Fruit fly (Drosophila melanogaster) whole organism, embryonic: ENCODE results near the gene CG13454.

Experiments used
- Atf6 ChIP-seq: fragments of 200-800 bp; sonication (Bioruptor generic); IDR thresholded peaks from 2 replicates; pipeline ENCODE4 v1.3.6; 2022; ENCODE audit warnings: missing biosample characterization, missing genetic modification characterization
- B-H2 ChIP-seq: fragments of 200-800 bp; sonication (Bioruptor generic); optimal IDR thresholded peaks from 2 replicates; lab custom pipeline; 2018; ENCODE audit warnings: missing biosample characterization, mild to moderate bottlenecking, missing genetic modification characterization
- Bteb2 ChIP-seq: fragments of 200-800 bp; sonication (Bioruptor generic); optimal IDR thresholded peaks from 2 replicates; lab custom pipeline; 2016; ENCODE audit warnings: missing biosample characterization, missing genetic modification characterization
- CG10321 ChIP-seq: fragments of 200-800 bp; sonication (Bioruptor generic); IDR thresholded peaks from 2 replicates; pipeline ENCODE4 v1.3.6; 2022; ENCODE audit warnings: missing biosample characterization, missing genetic modification characterization
- CG10979 ChIP-seq: fragments of 200-800 bp; sonication (Bioruptor generic); optimal IDR thresholded peaks from 2 replicates; lab custom pipeline; 2018; ENCODE audit warnings: missing biosample characterization, mild to moderate bottlenecking, missing genetic modification characterization, moderate library complexity
- CG11456 ChIP-seq: fragments of 200-800 bp; sonication (Bioruptor generic); IDR thresholded peaks from 3 replicates; pipeline ENCODE4 v1.3.6; 2022; ENCODE audit warnings: missing biosample characterization, missing genetic modification characterization
- CG1233 ChIP-seq: fragments of 200-800 bp; sonication (Bioruptor generic); optimal IDR thresholded peaks from 4 replicates; lab custom pipeline; 2018; ENCODE audit warnings: missing biosample characterization, mild to moderate bottlenecking, missing genetic modification characterization
- CG16815 ChIP-seq: fragments of 200-800 bp; sonication (Bioruptor generic); optimal IDR thresholded peaks from 3 replicates; lab custom pipeline; 2017; ENCODE audit warnings: missing biosample characterization, mild to moderate bottlenecking, missing genetic modification characterization
- CG1792 ChIP-seq: fragments of 200-800 bp; sonication (Bioruptor generic); optimal IDR thresholded peaks from 2 replicates; lab custom pipeline; 2016; ENCODE audit warnings: missing biosample characterization, missing genetic modification characterization
- CG18764 ChIP-seq: fragments of 200-800 bp; sonication (Bioruptor generic); optimal IDR thresholded peaks from 3 replicates; lab custom pipeline; 2016; ENCODE audit warnings: missing biosample characterization, missing genetic modification characterization
- CG3281 ChIP-seq: fragments of 200-800 bp; sonication (Bioruptor generic); optimal IDR thresholded peaks from 3 replicates; lab custom pipeline; 2017; ENCODE audit warnings: missing biosample characterization, mild to moderate bottlenecking, missing genetic modification characterization
- CG34376 ChIP-seq: fragments of 200-800 bp; sonication (Bioruptor generic); optimal IDR thresholded peaks from 2 replicates; lab custom pipeline; 2018; ENCODE audit warnings: missing biosample characterization, mild to moderate bottlenecking, missing genetic modification characterization
- CG4404 ChIP-seq: fragments of 200-800 bp; sonication (Bioruptor generic); IDR thresholded peaks from 2 replicates; pipeline ENCODE4 v1.3.6; 2022; ENCODE audit warnings: missing biosample characterization, missing genetic modification characterization
- CG5180 ChIP-seq: fragments of 200-800 bp; sonication (Bioruptor generic); optimal IDR thresholded peaks from 3 replicates; lab custom pipeline; 2017; ENCODE audit warnings: missing biosample characterization, missing genetic modification characterization, mild to moderate bottlenecking, moderate library complexity, missing genetic modification reagents
- CG6175 ChIP-seq: fragments of 200-800 bp; sonication (Bioruptor generic); IDR thresholded peaks from 3 replicates; pipeline ENCODE4 v1.3.6; 2022; ENCODE audit warnings: missing biosample characterization, missing genetic modification characterization
- CG6254 ChIP-seq: fragments of 200-800 bp; sonication (Bioruptor generic); optimal IDR thresholded peaks from 3 replicates; lab custom pipeline; 2017; ENCODE audit warnings: mild to moderate bottlenecking, missing biosample characterization, missing genetic modification reagents, missing genetic modification characterization
- CG7357 ChIP-seq: fragments of 200-800 bp; sonication (Bioruptor generic); IDR thresholded peaks from 3 replicates; pipeline ENCODE4 v1.3.6; 2022; ENCODE audit warnings: missing biosample characterization, missing genetic modification characterization
- CG7556 ChIP-seq: fragments of 200-800 bp; sonication (Bioruptor generic); optimal IDR thresholded peaks from 2 replicates; lab custom pipeline; 2017; ENCODE audit warnings: missing biosample characterization, mild to moderate bottlenecking, missing genetic modification characterization
- CG8290 ChIP-seq, 3 experiments: fragments of 200-800 bp; sonication (Bioruptor generic); optimal IDR thresholded peaks; 2 replicates each; lab custom pipeline; 2016 to 2019; ENCODE audit warnings: missing biosample characterization in 3 of 3, missing genetic modification characterization in 3 of 3, mild to moderate bottlenecking in 2 of 3, moderate library complexity in 1 of 3
- CG8388 ChIP-seq: fragments of 200-800 bp; sonication (Bioruptor generic); optimal IDR thresholded peaks from 2 replicates; lab custom pipeline; 2019; ENCODE audit warnings: missing biosample characterization, mild to moderate bottlenecking, missing genetic modification characterization, moderate library complexity
- CG8765 ChIP-seq: fragments of 200-800 bp; sonication (Bioruptor generic); IDR thresholded peaks from 2 replicates; pipeline ENCODE4 v1.3.6; 2022; ENCODE audit warnings: missing biosample characterization, missing genetic modification characterization
- CoRest ChIP-seq: fragments of 200-800 bp; sonication (Bioruptor generic); optimal IDR thresholded peaks from 3 replicates; lab custom pipeline; 2018; ENCODE audit warnings: missing biosample characterization, mild to moderate bottlenecking, missing genetic modification characterization, moderate library complexity
- Dbx ChIP-seq: fragments of 200-800 bp; sonication (Bioruptor generic); IDR thresholded peaks from 3 replicates; pipeline ENCODE4 v1.3.6; 2022; ENCODE audit warnings: missing biosample characterization, missing genetic modification characterization
- Hand ChIP-seq: fragments of 200-800 bp; sonication (Bioruptor generic); optimal IDR thresholded peaks from 2 replicates; lab custom pipeline; 2017; ENCODE audit warnings: mild to moderate bottlenecking, missing biosample characterization, missing genetic modification reagents, missing genetic modification characterization
- Lpt ChIP-seq: fragments of >200 bp; optimal IDR thresholded peaks from 2 replicates; lab custom pipeline; 2018; ENCODE audit warnings: missing biosample characterization, missing genetic modification characterization
- NK7.1 ChIP-seq: fragments of 200-800 bp; sonication (Bioruptor generic); optimal IDR thresholded peaks from 3 replicates; lab custom pipeline; 2016; ENCODE audit warnings: missing biosample characterization, missing genetic modification characterization
- Oli ChIP-seq: fragments of 200-800 bp; sonication (Bioruptor generic); optimal IDR thresholded peaks from 2 replicates; lab custom pipeline; 2018; ENCODE audit warnings: missing biosample characterization, mild to moderate bottlenecking, missing genetic modification characterization, moderate library complexity
- Pdp1 ChIP-seq, 2 experiments: fragments of 200-800 bp; sonication (Bioruptor generic); optimal IDR thresholded peaks; 3 replicates each; lab custom pipeline; 2016; ENCODE audit warnings: missing biosample characterization in 2 of 2, missing genetic modification characterization in 2 of 2, mild to moderate bottlenecking in 1 of 2, moderate library complexity in 1 of 2
- bab2 ChIP-seq: fragments of 200-800 bp; sonication (Bioruptor generic); optimal IDR thresholded peaks from 2 replicates; lab custom pipeline; 2016; ENCODE audit warnings: missing biosample characterization, missing genetic modification characterization
- chm ChIP-seq: fragments of 200-800 bp; sonication (Bioruptor generic); IDR thresholded peaks from 2 replicates; pipeline ENCODE4 v1.3.6; 2022; ENCODE audit warnings: missing biosample characterization, missing genetic modification characterization
- crc ChIP-seq: fragments of 200-800 bp; sonication (Bioruptor generic); optimal IDR thresholded peaks from 2 replicates; lab custom pipeline; 2016; ENCODE audit warnings: missing biosample characterization, missing genetic modification characterization
- crol ChIP-seq: fragments of 200-800 bp; sonication (Bioruptor generic); IDR thresholded peaks from 2 replicates; pipeline ENCODE4 v1.3.6; 2022; ENCODE audit warnings: missing biosample characterization, missing genetic modification characterization
- emc ChIP-seq: fragments of 200-800 bp; sonication (Bioruptor generic); optimal IDR thresholded peaks from 2 replicates; lab custom pipeline; 2016; ENCODE audit warnings: missing biosample characterization, missing genetic modification characterization
- fu2 ChIP-seq: fragments of 200-800 bp; sonication (Bioruptor generic); optimal IDR thresholded peaks from 2 replicates; lab custom pipeline; 2016; ENCODE audit warnings: missing biosample characterization, missing genetic modification characterization
- gsb ChIP-seq: fragments of 200-800 bp; sonication (Bioruptor generic); IDR thresholded peaks from 2 replicates; pipeline ENCODE4 v1.3.6; 2022; ENCODE audit warnings: missing biosample characterization, missing genetic modification characterization
- lmd ChIP-seq: fragments of 200-800 bp; sonication (Bioruptor generic); IDR thresholded peaks from 2 replicates; pipeline ENCODE4 v1.3.6; 2022; ENCODE audit warnings: missing biosample characterization, missing genetic modification characterization
- maf-S ChIP-seq: fragments of 200-800 bp; sonication (Bioruptor generic); optimal IDR thresholded peaks from 2 replicates; lab custom pipeline; 2016; ENCODE audit warnings: missing biosample characterization, missing genetic modification characterization
- pan ChIP-seq, 4 experiments: fragments of >200 bp in 3 of 4; fragments of 200-800 bp in 1 of 4; sonication (Bioruptor generic) in 1 of 4; optimal IDR thresholded peaks in 3 of 4; IDR thresholded peaks in 1 of 4; 2 replicates each; pipeline versions ENCODE4 v1.3.6 to Lab custom; 2017 to 2022; ENCODE audit warnings: missing biosample characterization in 2 of 4, missing genetic modification characterization in 2 of 4, mixed read lengths in 1 of 4
- pb ChIP-seq: fragments of 200-800 bp; sonication (Bioruptor generic); optimal IDR thresholded peaks from 3 replicates; lab custom pipeline; 2016; ENCODE audit warnings: missing biosample characterization, missing genetic modification characterization
- pho ChIP-seq: fragments of 200-800 bp; sonication (Bioruptor generic); optimal IDR thresholded peaks from 2 replicates; lab custom pipeline; 2016; ENCODE audit warnings: missing biosample characterization, missing genetic modification characterization
- prd ChIP-seq, 3 experiments: fragments of >200 bp in 2 of 3; fragments of 200-800 bp in 1 of 3; sonication (Bioruptor generic) in 1 of 3; optimal IDR thresholded peaks in 2 of 3; IDR thresholded peaks in 1 of 3; 2 replicates in 2 of 3; 3 replicates in 1 of 3; pipeline versions ENCODE4 v1.3.6 to Lab custom; 2017 to 2022; ENCODE audit warnings: missing biosample characterization in 1 of 3, missing genetic modification characterization in 1 of 3
- sd ChIP-seq: fragments of 200-800 bp; sonication (Bioruptor generic); optimal IDR thresholded peaks from 3 replicates; lab custom pipeline; 2018; ENCODE audit warnings: missing biosample characterization, mild to moderate bottlenecking, missing genetic modification characterization, moderate library complexity
- seq ChIP-seq: fragments of 200-800 bp; sonication (Bioruptor generic); IDR thresholded peaks from 2 replicates; pipeline ENCODE4 v1.3.6; 2022; ENCODE audit warnings: missing biosample characterization, missing genetic modification characterization
- sim ChIP-seq: fragments of 200-800 bp; sonication (Bioruptor generic); IDR thresholded peaks from 2 replicates; pipeline ENCODE4 v1.3.6; 2022; ENCODE audit warnings: missing biosample characterization, missing genetic modification characterization
- slp2 ChIP-seq: fragments of 200-800 bp; sonication (Bioruptor generic); optimal IDR thresholded peaks from 2 replicates; lab custom pipeline; 2016; ENCODE audit warnings: missing biosample characterization, missing genetic modification characterization
- sob ChIP-seq: fragments of 200-800 bp; sonication (Bioruptor generic); IDR thresholded peaks from 2 replicates; pipeline ENCODE4 v1.3.6; 2022; ENCODE audit warnings: missing biosample characterization, missing genetic modification characterization
- sug ChIP-seq: fragments of 200-800 bp; optimal IDR thresholded peaks from 2 replicates; lab custom pipeline; 2019; ENCODE audit warnings: missing biosample characterization, mild to moderate bottlenecking, missing genetic modification characterization, moderate library complexity
- trh ChIP-seq: fragments of 200-800 bp; sonication (Bioruptor generic); optimal IDR thresholded peaks from 2 replicates; lab custom pipeline; 2016; ENCODE audit warnings: missing biosample characterization, missing genetic modification characterization
- zfh2 ChIP-seq: fragments of 200-800 bp; sonication (Bioruptor generic); optimal IDR thresholded peaks from 2 replicates; lab custom pipeline; 2016; ENCODE audit warnings: missing biosample characterization, missing genetic modification characterization

The CG13454 gene

dm6 chr3L:15566484-15566955, 49.7 kb upstream of the CG13454 start (continued):
- TF ChIP-seq sim: 0 out of 2 replicates have a peak, but pooled peaks have one; percentile 36
- peak; percentile 68 for TF ChIP-seq CG7556 (GFP tag; lab: Kevin White, UChicago)
- no peak for TF ChIP-seq crc (GFP tag; lab: Kevin White, UChicago)
- TF ChIP-seq bab2 (GFP tag; lab: Kevin White, UChicago): peak; percentile 74
- TF ChIP-seq CG10979: peak; percentile 44
- 0 out of 2 replicates have a peak, but pooled peaks have one; percentile 22 for TF ChIP-seq CG10321 (GFP tag; lab: Robert Waterston, UW)
- TF ChIP-seq maf-S: peak; percentile 44
- TF ChIP-seq fu2 (GFP tag; lab: Kevin White, UChicago): peak; percentile 20
- peak; percentile 77 for TF ChIP-seq Atf6 (GFP tag; lab: Robert Waterston, UW)
- peak; percentile 63 for TF ChIP-seq CG8388 (GFP tag; lab: Kevin White, UChicago)
- peak; percentile 71 for TF ChIP-seq CG5180
- peak; percentile 72 for TF ChIP-seq crol
- peak; percentile 70; the same call in 1 of the 2 replicates for TF ChIP-seq seq
- TF ChIP-seq Oli (tag; lab: Kevin White, UChicago): peak; percentile 51
- no peak for TF ChIP-seq prd (optimal IDR thresholded peaks at IDR 0.05; lab: Kevin White, UChicago)
- peak; percentile 19; the same call in 1 of the 3 replicates for TF ChIP-seq prd (GFP tag; IDR thresholded peaks at IDR 0.05; lab: Robert Waterston, UW)
- peak; percentile 92 for TF ChIP-seq sug (tag; lab: Kevin White, UChicago)
- TF ChIP-seq CG8290 (GFP tag; optimal IDR thresholded peaks at IDR 0.05; lab: Kevin White, UChicago): peak; percentile 22
- no peak for TF ChIP-seq CG8290 (tag; optimal IDR thresholded peaks at IDR 0.05; lab: Kevin White, UChicago)
- no peak for TF ChIP-seq trh (GFP tag; lab: Kevin White, UChicago)
- TF ChIP-seq CG6175 (GFP tag; lab: Robert Waterston, UW): peak; percentile 54; the same call in 1 of the 3 replicates
- TF ChIP-seq CG6254: no peak
- TF ChIP-seq sob (GFP tag; lab: Robert Waterston, UW): peak; percentile 64; the same call in 1 of the 2 replicates
- TF ChIP-seq Pdp1 (GFP tag; optimal IDR thresholded peaks at IDR 0.05; lab: Kevin White, UChicago): peak in 1 of 2 experiments; percentile 8
- peak; percentile 75 for TF ChIP-seq B-H2 (GFP tag; lab: Kevin White, UChicago)
- peak; percentile 65; the same call in 1 of the 2 replicates for TF ChIP-seq gsb (GFP tag; lab: Robert Waterston, UW)
- TF ChIP-seq CG7357 (GFP tag; lab: Robert Waterston, UW): 0 out of 3 replicates have a peak, but pooled peaks have one; percentile 7
- TF ChIP-seq NK7.1 (GFP tag; lab: Kevin White, UChicago): peak; percentile 31
- TF ChIP-seq CG8765 (GFP tag; lab: Robert Waterston, UW): no peak
- TF ChIP-seq pan (optimal IDR thresholded peaks at IDR 0.05; lab: Kevin White, UChicago): no peak
- TF ChIP-seq pan (GFP tag; optimal IDR thresholded peaks at IDR 0.05 in 1 of 2, IDR thresholded peaks at IDR 0.05 in 1 of 2): peak in 1 of 2 experiments; percentile 53
- TF ChIP-seq CoRest (tag; lab: Kevin White, UChicago): no peak
- peak; percentile 35 for TF ChIP-seq pho
- peak; percentile 68; the same call in 2 of the 3 replicates for TF ChIP-seq Dbx (GFP tag; lab: Robert Waterston, UW)
- 0 out of 3 replicates have a peak, but pooled peaks have one; percentile 67 for TF ChIP-seq CG11456
- no peak for TF ChIP-seq CG16815 (GFP tag; lab: Kevin White, UChicago)
- TF ChIP-seq CG3281: peak; percentile 78
- peak; percentile 76 for TF ChIP-seq Hand (GFP tag; lab: Kevin White, UChicago)
- TF ChIP-seq slp2 (GFP tag; lab: Kevin White, UChicago): peak; percentile 33
- peak; percentile 73 for TF ChIP-seq chm (GFP tag; lab: Robert Waterston, UW)
- no peak for TF ChIP-seq zfh2
- no peak for TF ChIP-seq CG4404 (GFP tag; lab: Robert Waterston, UW)
- TF ChIP-seq sd (tag; lab: Kevin White, UChicago): peak; percentile 79
- peak; percentile 13 for TF ChIP-seq pb
- TF ChIP-seq emc: no peak
- peak; percentile 80 for TF ChIP-seq CG1233 (GFP tag; lab: Kevin White, UChicago)
- TF ChIP-seq Lpt: no peak
- TF ChIP-seq CG18764 (GFP tag; lab: Kevin White, UChicago): no peak
- TF ChIP-seq Bteb2 (GFP tag; lab: Kevin White, UChicago): peak; percentile 8
- peak; percentile 28 for TF ChIP-seq CG1792
- TF ChIP-seq lmd (GFP tag; lab: Robert Waterston, UW): no peak; the same call in 1 of the 2 replicates
- peak; percentile 86 for TF ChIP-seq CG34376 (GFP tag; lab: Kevin White, UChicago)
